Fruit fly (Drosophila melanogaster) whole organism, embryonic: ENCODE measurements around the gene CG5445.

Source experiments
- C15 ChIP-seq: fragments of 200-800 bp; sonication (Bioruptor generic); IDR thresholded peaks from 3 replicates; pipeline ENCODE4 v1.3.6; 2022; ENCODE audit warnings: missing biosample characterization, missing genetic modification characterization
- CG10274 ChIP-seq: fragments of 200-800 bp; sonication (Bioruptor generic); optimal IDR thresholded peaks from 3 replicates; lab custom pipeline; 2017; ENCODE audit warnings: missing biosample characterization, mild to moderate bottlenecking, missing genetic modification characterization
- CG10565 ChIP-seq: fragments of 200-800 bp; sonication (Bioruptor generic); optimal IDR thresholded peaks from 3 replicates; lab custom pipeline; 2016; ENCODE audit warnings: missing biosample characterization, mild to moderate bottlenecking, missing genetic modification characterization
- CG11093 ChIP-seq: fragments of 200-800 bp; sonication (Bioruptor generic); IDR thresholded peaks from 3 replicates; pipeline ENCODE4 v1.3.6; 2022; ENCODE audit warnings: missing biosample characterization, missing genetic modification characterization
- CG12104 ChIP-seq: fragments of 200-800 bp; sonication (Bioruptor generic); optimal IDR thresholded peaks from 3 replicates; lab custom pipeline; 2016; ENCODE audit warnings: missing biosample characterization, missing genetic modification characterization
- CG12236 ChIP-seq: fragments of 200-800 bp; sonication (Bioruptor generic); optimal IDR thresholded peaks from 2 replicates; lab custom pipeline; 2016; ENCODE audit warnings: missing biosample characterization, missing genetic modification characterization
- CG1233 ChIP-seq: fragments of 200-800 bp; sonication (Bioruptor generic); optimal IDR thresholded peaks from 4 replicates; lab custom pipeline; 2018; ENCODE audit warnings: missing biosample characterization, mild to moderate bottlenecking, missing genetic modification characterization
- CG15011 ChIP-seq: fragments of 200-800 bp; sonication (Bioruptor generic); optimal IDR thresholded peaks from 3 replicates; lab custom pipeline; 2018; ENCODE audit warnings: missing biosample characterization, mild to moderate bottlenecking, missing genetic modification characterization
- CG15696 ChIP-seq: fragments of 200-800 bp; sonication (Bioruptor generic); optimal IDR thresholded peaks from 2 replicates; lab custom pipeline; 2019; ENCODE audit warnings: missing biosample characterization, mild to moderate bottlenecking, missing genetic modification characterization, moderate library complexity
- CG1603 ChIP-seq: fragments of 200-800 bp; sonication (Bioruptor generic); optimal IDR thresholded peaks from 2 replicates; lab custom pipeline; 2019; ENCODE audit warnings: missing biosample characterization, mild to moderate bottlenecking, missing genetic modification characterization, moderate library complexity
- CG17385 ChIP-seq: fragments of 200-800 bp; sonication (Bioruptor generic); optimal IDR thresholded peaks from 3 replicates; lab custom pipeline; 2018; ENCODE audit warnings: missing biosample characterization, mild to moderate bottlenecking, missing genetic modification characterization
- CG18764 ChIP-seq: fragments of 200-800 bp; sonication (Bioruptor generic); optimal IDR thresholded peaks from 3 replicates; lab custom pipeline; 2016; ENCODE audit warnings: missing biosample characterization, missing genetic modification characterization
- CG2199 ChIP-seq: fragments of 200-800 bp; sonication (Bioruptor generic); IDR thresholded peaks from 3 replicates; pipeline ENCODE4 v1.3.6; 2022; ENCODE audit warnings: missing biosample characterization, missing genetic modification characterization
- CG2875 ChIP-seq: fragments of 200-800 bp; sonication (Bioruptor generic); optimal IDR thresholded peaks from 2 replicates; lab custom pipeline; 2017; ENCODE audit warnings: missing biosample characterization, mild to moderate bottlenecking, missing genetic modification characterization, missing genetic modification reagents
- CG32532 ChIP-seq: fragments of 200-800 bp; sonication (Bioruptor generic); IDR thresholded peaks from 2 replicates; pipeline ENCODE4 v1.3.6; 2022; ENCODE audit warnings: missing biosample characterization, missing genetic modification characterization
- CG3838 ChIP-seq: fragments of 200-800 bp; sonication (Bioruptor generic); optimal IDR thresholded peaks from 3 replicates; lab custom pipeline; 2016; ENCODE audit warnings: missing biosample characterization, missing genetic modification characterization
- CG3847 ChIP-seq: fragments of 200-800 bp; sonication (Bioruptor generic); IDR thresholded peaks from 2 replicates; pipeline ENCODE4 v1.3.6; 2022; ENCODE audit warnings: missing biosample characterization, missing genetic modification characterization
- CG6654 ChIP-seq: fragments of 200-800 bp; sonication (Bioruptor generic); optimal IDR thresholded peaks from 2 replicates; lab custom pipeline; 2017; ENCODE audit warnings: missing biosample characterization, mild to moderate bottlenecking, missing genetic modification characterization
- CG8089 ChIP-seq: fragments of 200-800 bp; sonication (Bioruptor generic); optimal IDR thresholded peaks from 3 replicates; lab custom pipeline; 2016; ENCODE audit warnings: missing biosample characterization, missing genetic modification characterization
- CG8924 ChIP-seq: fragments of 200-800 bp; optimal IDR thresholded peaks from 3 replicates; lab custom pipeline; 2019; ENCODE audit warnings: missing biosample characterization, mild to moderate bottlenecking, missing genetic modification characterization, moderate library complexity
- CG8944 ChIP-seq: fragments of 200-800 bp; sonication (Bioruptor generic); optimal IDR thresholded peaks from 3 replicates; lab custom pipeline; 2016; ENCODE audit warnings: missing biosample characterization, missing genetic modification characterization
- CG9437 ChIP-seq: fragments of 200-800 bp; sonication (Bioruptor generic); optimal IDR thresholded peaks from 2 replicates; lab custom pipeline; 2018; ENCODE audit warnings: missing biosample characterization, mild to moderate bottlenecking, missing genetic modification characterization
- CTCF ChIP-seq: fragments of 200-800 bp; sonication (Bioruptor generic); optimal IDR thresholded peaks from 2 replicates; lab custom pipeline; 2017; ENCODE audit warnings: missing biosample characterization, mild to moderate bottlenecking, missing genetic modification characterization, moderate library complexity
- D19A ChIP-seq: fragments of 200-800 bp; optimal IDR thresholded peaks from 3 replicates; lab custom pipeline; 2019; ENCODE audit warnings: missing biosample characterization, mild to moderate bottlenecking, missing genetic modification characterization, moderate library complexity
- Deaf1 ChIP-seq: fragments of 200-800 bp; optimal IDR thresholded peaks from 3 replicates; lab custom pipeline; 2019; ENCODE audit warnings: missing biosample characterization, mild to moderate bottlenecking, missing genetic modification characterization, moderate library complexity
- H15 ChIP-seq: fragments of 200-800 bp; sonication (Bioruptor generic); IDR thresholded peaks from 3 replicates; pipeline ENCODE4 v1.3.6; 2022; ENCODE audit warnings: missing biosample characterization, missing genetic modification characterization
- Hand ChIP-seq: fragments of 200-800 bp; sonication (Bioruptor generic); optimal IDR thresholded peaks from 2 replicates; lab custom pipeline; 2017; ENCODE audit warnings: mild to moderate bottlenecking, missing biosample characterization, missing genetic modification reagents, missing genetic modification characterization
- Nf-YA ChIP-seq: fragments of 200-800 bp; sonication (Bioruptor generic); IDR thresholded peaks from 2 replicates; pipeline ENCODE4 v1.3.6; 2022; ENCODE audit warnings: missing biosample characterization, missing genetic modification characterization
- Oli ChIP-seq: fragments of 200-800 bp; sonication (Bioruptor generic); optimal IDR thresholded peaks from 2 replicates; lab custom pipeline; 2018; ENCODE audit warnings: missing biosample characterization, mild to moderate bottlenecking, missing genetic modification characterization, moderate library complexity
- YL-1 ChIP-seq: fragments of 200-800 bp; sonication (Bioruptor generic); optimal IDR thresholded peaks from 3 replicates; lab custom pipeline; 2017; ENCODE audit warnings: missing biosample characterization, mild to moderate bottlenecking, missing genetic modification characterization
- al ChIP-seq: fragments of 200-800 bp; sonication (Bioruptor generic); IDR thresholded peaks from 2 replicates; pipeline ENCODE4 v1.3.6; 2022; ENCODE audit warnings: missing biosample characterization, missing genetic modification characterization
- az2 ChIP-seq: fragments of 200-800 bp; sonication (Bioruptor generic); optimal IDR thresholded peaks from 3 replicates; lab custom pipeline; 2016; ENCODE audit warnings: missing biosample characterization, missing genetic modification characterization
- bsh ChIP-seq, 2 experiments: fragments of 200-800 bp; sonication (Bioruptor generic); optimal IDR thresholded peaks; 2 replicates each; lab custom pipeline; 2017 to 2018; ENCODE audit warnings: mild to moderate bottlenecking in 2 of 2, missing biosample characterization in 2 of 2, missing genetic modification characterization in 2 of 2, moderate library complexity in 1 of 2
- corto ChIP-seq: fragments of 200-800 bp; sonication (Bioruptor generic); optimal IDR thresholded peaks from 2 replicates; lab custom pipeline; 2016; ENCODE audit warnings: missing biosample characterization, mild to moderate bottlenecking, missing genetic modification characterization, moderate library complexity
- crc ChIP-seq: fragments of 200-800 bp; sonication (Bioruptor generic); optimal IDR thresholded peaks from 2 replicates; lab custom pipeline; 2016; ENCODE audit warnings: missing biosample characterization, missing genetic modification characterization
- croc ChIP-seq: fragments of 200-800 bp; sonication (Bioruptor generic); conservative IDR thresholded peaks from 3 replicates; pipeline ENCODE4 v1.3.6; 2022; ENCODE audit warnings: missing biosample characterization, missing genetic modification characterization
- esg ChIP-seq: fragments of 200-800 bp; sonication (Bioruptor generic); conservative IDR thresholded peaks from 2 replicates; pipeline ENCODE4 v1.3.6; 2022; ENCODE audit warnings: missing biosample characterization, missing genetic modification characterization
- eyg ChIP-seq: fragments of 200-800 bp; sonication (Bioruptor generic); optimal IDR thresholded peaks from 3 replicates; lab custom pipeline; 2016; ENCODE audit warnings: missing biosample characterization, missing genetic modification characterization
- fru ChIP-seq: fragments of >200 bp; optimal IDR thresholded peaks from 2 replicates; lab custom pipeline; 2017
- ftz-f1 ChIP-seq: fragments of 200-800 bp; sonication (Bioruptor generic); optimal IDR thresholded peaks from 2 replicates; lab custom pipeline; 2016; ENCODE audit warnings: missing biosample characterization, missing genetic modification characterization
- gfzf ChIP-seq: fragments of 200-800 bp; sonication (Bioruptor generic); optimal IDR thresholded peaks from 2 replicates; lab custom pipeline; 2016; ENCODE audit warnings: missing biosample characterization, mild to moderate bottlenecking, missing genetic modification characterization, moderate library complexity
- h ChIP-seq: fragments of >200 bp; optimal IDR thresholded peaks from 2 replicates; lab custom pipeline; 2017
- hth ChIP-seq: fragments of >200 bp; optimal IDR thresholded peaks from 2 replicates; lab custom pipeline; 2017; ENCODE audit warnings: inconsistent platforms
- ind ChIP-seq: fragments of 200-800 bp; sonication (Bioruptor generic); optimal IDR thresholded peaks from 3 replicates; lab custom pipeline; 2016; ENCODE audit warnings: missing biosample characterization, missing genetic modification characterization
- insv ChIP-seq, 2 experiments: fragments of 200-800 bp; sonication (Bioruptor generic); optimal IDR thresholded peaks; 3 replicates each; lab custom pipeline; 2016 to 2018; ENCODE audit warnings: missing biosample characterization in 2 of 2, missing genetic modification characterization in 2 of 2
- maf-S ChIP-seq: fragments of 200-800 bp; sonication (Bioruptor generic); optimal IDR thresholded peaks from 2 replicates; lab custom pipeline; 2016; ENCODE audit warnings: missing biosample characterization, missing genetic modification characterization
- pb ChIP-seq: fragments of 200-800 bp; sonication (Bioruptor generic); optimal IDR thresholded peaks from 3 replicates; lab custom pipeline; 2016; ENCODE audit warnings: missing biosample characterization, missing genetic modification characterization
- pho ChIP-seq: fragments of 200-800 bp; sonication (Bioruptor generic); optimal IDR thresholded peaks from 2 replicates; lab custom pipeline; 2016; ENCODE audit warnings: missing biosample characterization, missing genetic modification characterization
- repo ChIP-seq: fragments of 200-800 bp; sonication (Bioruptor generic); optimal IDR thresholded peaks from 2 replicates; lab custom pipeline; 2016; ENCODE audit warnings: missing biosample characterization, missing genetic modification characterization
- slbo ChIP-seq: fragments of 200-800 bp; sonication (Bioruptor generic); IDR thresholded peaks from 2 replicates; pipeline ENCODE4 v1.3.6; 2022; ENCODE audit warnings: missing biosample characterization, missing genetic modification characterization
- ttk ChIP-seq: fragments of 200-800 bp; sonication (Bioruptor generic); IDR thresholded peaks from 2 replicates; pipeline ENCODE4 v2.1.2; 2022; ENCODE audit warnings: missing biosample characterization, missing genetic modification characterization
- usp ChIP-seq: fragments of >200 bp; optimal IDR thresholded peaks from 2 replicates; lab custom pipeline; 2017; ENCODE audit warnings: missing biosample characterization, missing genetic modification characterization
- yki ChIP-seq: fragments of >200 bp; optimal IDR thresholded peaks from 3 replicates; lab custom pipeline; 2018

CG5445 gene

dm6 chrX:17292050-17292730 is 9.9 kb downstream of the CG5445 start (continued):
- TF ChIP-seq az2 = peak; percentile 60
- TF ChIP-seq CTCF (GFP tag; lab: Kevin White, UChicago) = peak; percentile 15
- TF ChIP-seq CG12104 (GFP tag; lab: Kevin White, UChicago) = peak; percentile 57
- TF ChIP-seq H15 (GFP tag; lab: Robert Waterston, UW) = no peak
- TF ChIP-seq CG15696 (tag; lab: Kevin White, UChicago) = peak; percentile 48
- TF ChIP-seq pho (GFP tag; lab: Kevin White, UChicago) = peak; percentile 7
- TF ChIP-seq gfzf (GFP tag; lab: Kevin White, UChicago) = no peak
- no peak for TF ChIP-seq ftz-f1 (GFP tag; lab: Kevin White, UChicago)
- TF ChIP-seq CG8089 (GFP tag; lab: Kevin White, UChicago) = no peak
- peak; percentile 58; the same call in 1 of the 2 replicates for TF ChIP-seq CG32532 (GFP tag; lab: Robert Waterston, UW)
- TF ChIP-seq CG17385 (GFP tag; lab: Kevin White, UChicago) = peak; percentile 73
- peak; percentile 60 for TF ChIP-seq Hand
- peak; percentile 44 for TF ChIP-seq esg
- peak; percentile 68 for TF ChIP-seq CG1603 (tag; lab: Kevin White, UChicago)
- TF ChIP-seq Nf-YA (GFP tag; lab: Robert Waterston, UW) = no peak
- no peak for TF ChIP-seq insv (GFP tag; optimal IDR thresholded peaks at IDR 0.05; lab: Kevin White, UChicago)
- peak; percentile 71 for TF ChIP-seq CG9437
- no peak for TF ChIP-seq h (lab: Kevin White, UChicago)
- TF ChIP-seq croc (GFP tag; lab: Robert Waterston, UW) = no peak; the same call in 2 of the 3 replicates
- TF ChIP-seq Deaf1 = peak; percentile 46
- TF ChIP-seq C15 (GFP tag; lab: Robert Waterston, UW) = no peak
- no peak for TF ChIP-seq maf-S (GFP tag; lab: Kevin White, UChicago)
- TF ChIP-seq CG2875 (GFP tag; lab: Kevin White, UChicago) = peak; percentile 44
- no peak for TF ChIP-seq eyg (GFP tag; lab: Kevin White, UChicago)
- no peak for TF ChIP-seq fru
- TF ChIP-seq bsh (GFP tag; optimal IDR thresholded peaks at IDR 0.05; lab: Kevin White, UChicago) = peak in 1 of 2 experiments; percentile 59
- no peak for TF ChIP-seq pb (GFP tag; lab: Kevin White, UChicago)
- peak; percentile 85 for TF ChIP-seq CG8924 (tag; lab: Kevin White, UChicago)
- no peak for TF ChIP-seq usp (GFP tag; lab: Kevin White, UChicago)
- peak; percentile 59 for TF ChIP-seq CG10274 (GFP tag; lab: Kevin White, UChicago)
- peak; percentile 85 for TF ChIP-seq Oli (tag; lab: Kevin White, UChicago)
- no peak for TF ChIP-seq YL-1 (GFP tag; lab: Kevin White, UChicago)
- peak; percentile 40; the same call in 1 of the 2 replicates for TF ChIP-seq ttk (GFP tag; lab: Robert Waterston, UW)
- TF ChIP-seq CG3847 (GFP tag; lab: Robert Waterston, UW) = peak; percentile 55
- TF ChIP-seq D19A = peak; percentile 65
- TF ChIP-seq yki (lab: Kevin White, UChicago) = no peak
- TF ChIP-seq CG1233 = peak; percentile 60
- TF ChIP-seq corto (GFP tag; lab: Kevin White, UChicago) = no peak
- peak; percentile 36; the same call in 1 of the 2 replicates for TF ChIP-seq al
- no peak for TF ChIP-seq CG2199 (GFP tag; lab: Robert Waterston, UW)
- TF ChIP-seq CG6654 (GFP tag; lab: Kevin White, UChicago) = no peak
- TF ChIP-seq hth (lab: Kevin White, UChicago) = no peak
- TF ChIP-seq CG11093 (GFP tag; lab: Robert Waterston, UW) = peak; percentile 45; the same call in 1 of the 3 replicates
- peak; percentile 67 for TF ChIP-seq ind (GFP tag; lab: Kevin White, UChicago)
- TF ChIP-seq CG12236 (GFP tag; lab: Kevin White, UChicago) = peak; percentile 21
- peak; percentile 61 for TF ChIP-seq CG15011 (GFP tag; lab: Kevin White, UChicago)
- TF ChIP-seq CG10565 (GFP tag; lab: Kevin White, UChicago) = no peak
- peak; percentile 2 for TF ChIP-seq CG18764 (GFP tag; lab: Kevin White, UChicago)
- TF ChIP-seq CG3838 = no peak
- no peak for TF ChIP-seq CG8944 (GFP tag; lab: Kevin White, UChicago)
- no peak for TF ChIP-seq repo (GFP tag; lab: Kevin White, UChicago)
- no peak for TF ChIP-seq crc (GFP tag; lab: Kevin White, UChicago)
- peak; percentile 63 for TF ChIP-seq slbo (GFP tag; lab: Robert Waterston, UW)
